Worm (Caenorhabditis elegans): Measurements from ENCODE around the gene R02D5.1.

DNA sequence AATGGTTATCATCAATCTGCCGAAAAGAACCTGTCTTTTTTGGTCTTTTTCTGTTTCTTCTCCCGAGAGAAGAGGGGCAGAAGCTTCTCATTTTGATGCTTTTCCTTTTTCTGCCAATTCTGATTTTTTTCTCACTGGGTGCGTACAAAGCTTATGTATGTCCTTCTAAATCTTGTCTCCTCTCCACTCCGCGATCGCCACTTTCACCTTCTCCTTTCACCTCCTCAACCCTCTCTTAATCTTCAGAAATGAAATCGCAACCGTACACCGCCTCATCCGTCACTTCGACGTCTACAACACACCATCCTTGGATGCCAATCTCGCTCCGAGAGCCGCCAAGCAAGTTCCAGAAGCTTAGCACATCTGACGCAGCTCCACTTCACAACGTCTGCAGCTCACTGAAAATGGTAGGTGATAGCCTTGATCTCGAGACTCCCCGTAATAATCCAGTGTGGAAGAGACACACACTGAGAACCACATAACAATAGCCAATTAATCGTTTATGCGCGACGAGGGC, at the start of gene R02D5.1:
- TF ChIP-seq K09A11.1 (tag; optimal IDR thresholded peaks at IDR 0.05; ENCODE audit: insufficient read depth): no peak
- TF ChIP-seq nfya-1 (tag; optimal IDR thresholded peaks at IDR 0.05): no peak
- no peak for TF ChIP-seq elt-4 (tag; optimal IDR thresholded peaks at IDR 0.05)

Data from whole organism, late embryonic.